Worm (Caenorhabditis elegans): ENCODE measurements around the gene him-10.

him-10 gene

ce11 chrIII:5769726-5770235, 33.3 kb upstream of the him-10 start, which contains the start of gene cutl-23:
cutl-23 (plus strand) TSS chrIII:5770185.
- TF ChIP-seq lsy-12 (tag; optimal IDR thresholded peaks at IDR 0.05) (peak; percentile 28), nhr-43 (tag; optimal IDR thresholded peaks at IDR 0.05; ENCODE audit: poor library complexity, severe bottlenecking) (peak; percentile 22), mdl-1 (tag; optimal IDR thresholded peaks at IDR 0.05) (no peak), egl-5 (tag; optimal IDR thresholded peaks at IDR 0.05) (no peak), nhr-76 (tag; optimal IDR thresholded peaks at IDR 0.05) (no peak), unc-39 (tag; optimal IDR thresholded peaks at IDR 0.05) (no peak), mml-1 (tag; optimal IDR thresholded peaks at IDR 0.05) (no peak), lin-39 (tag; optimal IDR thresholded peaks at IDR 0.05) (no peak), eor-1 (tag; optimal IDR thresholded peaks at IDR 0.05) (no peak), ztf-4 (tag; optimal IDR thresholded peaks at IDR 0.05) (no peak), nhr-237 (tag; optimal IDR thresholded peaks at IDR 0.05) (no peak), nhr-77 (tag; optimal IDR thresholded peaks at IDR 0.05) (no peak), tbx-2 (tag; optimal IDR thresholded peaks at IDR 0.05) (no peak), jun-1 (tag; optimal IDR thresholded peaks at IDR 0.05) (no peak), elt-2 (tag; optimal IDR thresholded peaks at IDR 0.05) (peak; percentile 7), fkh-10 (GFP tag; optimal IDR thresholded peaks at IDR 0.05) (no peak), nhr-67 (tag; optimal IDR thresholded peaks at IDR 0.05) (no peak), egl-27 (tag; optimal IDR thresholded peaks at IDR 0.05) (no peak), fkh-2 (tag; optimal IDR thresholded peaks at IDR 0.05) (no peak), ama-1 (optimal IDR thresholded peaks at IDR 0.05) (no peak), nhr-25 (tag; optimal IDR thresholded peaks at IDR 0.05) (peak; percentile 14), daf-12 (tag; optimal IDR thresholded peaks at IDR 0.05) (no peak), hmg-11 (tag; optimal IDR thresholded peaks at IDR 0.05) (no peak), skn-1 (tag; optimal IDR thresholded peaks at IDR 0.05) (no peak), nfya-1 (tag; optimal IDR thresholded peaks at IDR 0.05; ENCODE audit: insufficient read depth) (peak; percentile 14), aly-2 (tag; optimal IDR thresholded peaks at IDR 0.05) (no peak), pqm-1 (tag; optimal IDR thresholded peaks at IDR 0.05) (no peak), fos-1 (tag; optimal IDR thresholded peaks at IDR 0.05) (no peak), R02D3.7 (tag; optimal IDR thresholded peaks at IDR 0.05) (no peak), zag-1 (tag; optimal IDR thresholded peaks at IDR 0.05) (no peak)

DNA sequence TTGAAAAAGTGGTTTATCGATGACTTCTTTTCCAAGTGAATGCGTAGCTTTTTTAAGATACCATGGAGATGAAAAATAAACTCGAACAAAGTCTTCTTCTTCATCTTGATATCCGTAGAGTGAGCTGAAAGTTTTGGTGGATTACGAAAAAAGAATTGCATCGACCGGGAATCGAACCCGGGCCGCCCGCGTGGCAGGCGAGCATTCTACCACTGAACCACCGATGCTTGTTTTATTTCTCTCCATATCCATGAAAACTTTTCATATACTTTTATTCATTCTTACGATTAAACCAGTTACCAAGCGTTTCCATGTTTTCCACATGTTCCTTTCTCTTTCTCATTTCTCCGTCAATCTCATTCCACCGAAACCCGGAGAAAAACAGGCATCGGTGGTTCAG, 21.0 kb upstream of the him-10 start:
- TF ChIP-seq ceh-82 (tag; optimal IDR thresholded peaks at IDR 0.05) (no peak), nfya-1 (tag; optimal IDR thresholded peaks at IDR 0.05; ENCODE audit: insufficient read depth) (no peak), ceh-16 (tag; optimal IDR thresholded peaks at IDR 0.05) (no peak), fkh-10 (GFP tag; optimal IDR thresholded peaks at IDR 0.05) (no peak), lsy-12 (tag; optimal IDR thresholded peaks at IDR 0.05) (no peak), fos-1 (tag; optimal IDR thresholded peaks at IDR 0.05) (no peak), ceh-28 (tag; optimal IDR thresholded peaks at IDR 0.05) (no peak), nhr-67 (tag; optimal IDR thresholded peaks at IDR 0.05) (no peak), aly-2 (tag; optimal IDR thresholded peaks at IDR 0.05) (no peak), egl-27 (tag; optimal IDR thresholded peaks at IDR 0.05) (no peak), ZK546.5 (tag; optimal IDR thresholded peaks at IDR 0.05) (no peak), elt-2 (tag; optimal IDR thresholded peaks at IDR 0.05) (no peak), sea-2 (GFP tag; optimal IDR thresholded peaks at IDR 0.05) (no peak), zag-1 (tag; optimal IDR thresholded peaks at IDR 0.05) (no peak), nhr-237 (tag; optimal IDR thresholded peaks at IDR 0.05) (no peak), egl-5 (tag; optimal IDR thresholded peaks at IDR 0.05) (no peak), ztf-11 (tag; optimal IDR thresholded peaks at IDR 0.05) (no peak), pqm-1 (tag; optimal IDR thresholded peaks at IDR 0.05) (no peak)

ce11 chrIII:5785273-5785929, 17.7 kb upstream of the him-10 start, which contains the start of gene Y37B11A.3:
Y37B11A.3 (minus strand) TSS chrIII:5785323.
- TF ChIP-seq R02D3.7 (tag; optimal IDR thresholded peaks at IDR 0.05): peak; percentile 73
- TF ChIP-seq nhr-25 (tag; optimal IDR thresholded peaks at IDR 0.05): peak; percentile 85
- TF ChIP-seq sea-2 (GFP tag; optimal IDR thresholded peaks at IDR 0.05): no peak
- peak; percentile 82 for TF ChIP-seq lin-15B (tag; optimal IDR thresholded peaks at IDR 0.05)
- TF ChIP-seq hmg-11 (tag; optimal IDR thresholded peaks at IDR 0.05): peak; percentile 77
- TF ChIP-seq snpc-4 (tag; optimal IDR thresholded peaks at IDR 0.05): peak; percentile 58
- peak; percentile 58 for TF ChIP-seq tbx-2 (tag; optimal IDR thresholded peaks at IDR 0.05)
- no peak for TF ChIP-seq ama-1 (optimal IDR thresholded peaks at IDR 0.05)
- TF ChIP-seq nhr-11 (tag; optimal IDR thresholded peaks at IDR 0.05): peak; percentile 11
- peak; percentile 82 for TF ChIP-seq nfya-1 (tag; optimal IDR thresholded peaks at IDR 0.05; ENCODE audit: insufficient read depth)
- TF ChIP-seq elt-2 (tag; optimal IDR thresholded peaks at IDR 0.05): peak; percentile 37
- TF ChIP-seq pha-4 (tag; optimal IDR thresholded peaks at IDR 0.05): no peak
- TF ChIP-seq ceh-28 (tag; optimal IDR thresholded peaks at IDR 0.05): peak; percentile 35
- TF ChIP-seq egl-5 (tag; optimal IDR thresholded peaks at IDR 0.05): peak; percentile 31
- TF ChIP-seq lin-39 (tag; optimal IDR thresholded peaks at IDR 0.05): peak; percentile 87
- TF ChIP-seq nhr-43 (tag; optimal IDR thresholded peaks at IDR 0.05; ENCODE audit: poor library complexity, severe bottlenecking): peak; percentile 74
- peak; percentile 60 for TF ChIP-seq lsy-12 (tag; optimal IDR thresholded peaks at IDR 0.05)
- TF ChIP-seq ceh-16 (tag; optimal IDR thresholded peaks at IDR 0.05): no peak
- peak; percentile 80 for TF ChIP-seq nhr-23 (tag; optimal IDR thresholded peaks at IDR 0.05)

Measured in whole organism, L3 larva.